Worm (Caenorhabditis elegans) whole organism, young adult: ENCODE data around the gene syf-2.

Experiments
- F22D6.2 ChIP-seq: sonication (generic microtip); optimal IDR thresholded peaks from 2 replicates; lab custom pipeline; 2016; ENCODE audit warnings: mild to moderate bottlenecking, missing genetic modification characterization, missing compliant biosample characterization
- F39B2.1 ChIP-seq: fragments of 200-800 bp; sonication (Bioruptor generic); IDR thresholded peaks from 2 replicates; pipeline ENCODE4 v1.3.6; 2022; ENCODE audit warnings: missing genetic modification reagents, missing genetic modification characterization, missing compliant biosample characterization
- F55B11.4 ChIP-seq: sonication (generic microtip); optimal IDR thresholded peaks from 2 replicates; lab custom pipeline; 2016; ENCODE audit warnings: missing compliant biosample characterization, missing genetic modification characterization, borderline replicate concordance; ENCODE audit not compliant: insufficient read depth
- F57A8.1 ChIP-seq: fragments of 200-800 bp; sonication (Bioruptor generic); optimal IDR thresholded peaks from 2 replicates; lab custom pipeline; 2018; ENCODE audit warnings: mild to moderate bottlenecking, missing genetic modification characterization, moderate library complexity, missing compliant biosample characterization
- F57C9.4 ChIP-seq: sonication (generic microtip); optimal IDR thresholded peaks from 2 replicates; lab custom pipeline; 2017; ENCODE audit warnings: mild to moderate bottlenecking, missing genetic modification characterization, missing compliant biosample characterization
- K11D2.4 ChIP-seq: fragments of 200-800 bp; sonication (Bioruptor generic); IDR thresholded peaks from 2 replicates; pipeline ENCODE4 v1.3.6; 2022; ENCODE audit warnings: missing genetic modification reagents, missing genetic modification characterization, missing compliant biosample characterization
- T26A5.8 ChIP-seq: sonication (generic microtip); optimal IDR thresholded peaks from 2 replicates; lab custom pipeline; 2016; ENCODE audit warnings: missing genetic modification characterization, missing compliant biosample characterization
- Y53G8AR.9 ChIP-seq: fragments of 200-800 bp; sonication (Bioruptor generic); conservative IDR thresholded peaks from 2 replicates; pipeline ENCODE4 v1.3.6; 2022; ENCODE audit warnings: missing genetic modification reagents, missing genetic modification characterization, missing compliant biosample characterization
- akir-1 ChIP-seq: fragments of 200-800 bp; sonication (Bioruptor generic); optimal IDR thresholded peaks from 2 replicates; lab custom pipeline; 2018; ENCODE audit warnings: mild to moderate bottlenecking, missing genetic modification characterization, moderate library complexity, missing compliant biosample characterization
- attf-3 ChIP-seq: fragments of 200-800 bp; sonication (Bioruptor generic); conservative IDR thresholded peaks from 2 replicates; pipeline ENCODE4 v1.3.6; 2022; ENCODE audit warnings: missing genetic modification reagents, missing genetic modification characterization, missing compliant biosample characterization
- attf-6 ChIP-seq: fragments of 200-800 bp; sonication (Bioruptor generic); IDR thresholded peaks from 2 replicates; pipeline ENCODE4 v1.3.6; 2022; ENCODE audit warnings: missing genetic modification reagents, missing genetic modification characterization, missing compliant biosample characterization
- cebp-2 ChIP-seq: fragments of 200-800 bp; sonication (Bioruptor generic); IDR thresholded peaks from 2 replicates; pipeline ENCODE4 v1.3.6; 2022; ENCODE audit warnings: missing genetic modification characterization, missing compliant biosample characterization
- ceh-58 ChIP-seq: fragments of 200-800 bp; sonication (Bioruptor generic); IDR thresholded peaks from 2 replicates; pipeline ENCODE4 v1.3.6; 2022; ENCODE audit warnings: missing genetic modification characterization, missing compliant biosample characterization
- dpl-1 ChIP-seq: fragments of 150-350 bp; optimal IDR thresholded peaks from 2 replicates; lab custom pipeline; 2014; ENCODE audit warnings: missing biosample characterization, missing genetic modification reagents, missing genetic modification characterization
- efl-1 ChIP-seq: fragments of 150-350 bp; optimal IDR thresholded peaks from 2 replicates; lab custom pipeline; 2014; ENCODE audit warnings: missing biosample characterization, missing genetic modification reagents, missing genetic modification characterization
- egl-18 ChIP-seq: fragments of 200-800 bp; sonication (Bioruptor generic); IDR thresholded peaks from 2 replicates; pipeline ENCODE4 v1.3.6; 2022; ENCODE audit warnings: missing genetic modification reagents, missing genetic modification characterization, missing compliant biosample characterization
- egrh-3 ChIP-seq: fragments of 200-800 bp; sonication (Bioruptor generic); IDR thresholded peaks from 2 replicates; pipeline ENCODE4 v1.3.6; 2022; ENCODE audit warnings: missing genetic modification reagents, missing genetic modification characterization, missing compliant biosample characterization
- hlh-26 ChIP-seq: fragments of 200-800 bp; sonication (Bioruptor generic); conservative IDR thresholded peaks from 2 replicates; pipeline ENCODE4 v1.3.6; 2022; ENCODE audit warnings: missing genetic modification reagents, missing genetic modification characterization, missing compliant biosample characterization
- hrde-1 ChIP-seq: sonication (generic microtip); optimal IDR thresholded peaks from 2 replicates; lab custom pipeline; 2016; ENCODE audit warnings: missing genetic modification characterization, mild to moderate bottlenecking, missing compliant biosample characterization, moderate library complexity, missing genotype, missing genetic modification reagents, borderline replicate concordance
- hsf-1 ChIP-seq: fragments of 200-800 bp; sonication (Bioruptor generic); IDR thresholded peaks from 2 replicates; pipeline ENCODE4 v1.3.6; 2022; ENCODE audit warnings: missing genetic modification reagents, missing genetic modification characterization, missing compliant biosample characterization
- let-607 ChIP-seq, 2 experiments: fragments of 200-800 bp in 1 of 2; sonication (Bioruptor generic) in 1 of 2; sonication (generic microtip) in 1 of 2; optimal IDR thresholded peaks; 2 replicates each; lab custom pipeline; 2016 to 2018; ENCODE audit warnings: mild to moderate bottlenecking in 2 of 2, missing compliant biosample characterization in 2 of 2, missing genetic modification characterization in 2 of 2, moderate library complexity in 2 of 2, missing genotype in 1 of 2
- lin-26 ChIP-seq: fragments of 200-800 bp; sonication (Bioruptor generic); IDR thresholded peaks from 2 replicates; pipeline ENCODE4 v1.3.6; 2022; ENCODE audit warnings: missing genetic modification reagents, missing genetic modification characterization, missing compliant biosample characterization
- lin-35 ChIP-seq, 3 experiments: fragments of 150-350 bp in 2 of 3; sonication (generic microtip) in 1 of 3; optimal IDR thresholded peaks; 2 replicates each; lab custom pipeline; 2014 to 2018; ENCODE audit warnings: missing biosample characterization in 3 of 3, missing genetic modification characterization in 3 of 3, missing genetic modification reagents in 3 of 3
- madf-10 ChIP-seq: sonication (generic microtip); optimal IDR thresholded peaks from 2 replicates; lab custom pipeline; 2016; ENCODE audit warnings: mild to moderate bottlenecking, missing genetic modification characterization, missing compliant biosample characterization
- madf-8 ChIP-seq: fragments of 200-800 bp; sonication (Bioruptor generic); conservative IDR thresholded peaks from 2 replicates; pipeline ENCODE4 v1.3.6; 2022; ENCODE audit warnings: missing genetic modification reagents, missing genetic modification characterization, missing compliant biosample characterization
- mcd-1 ChIP-seq: fragments of 200-800 bp; sonication (Bioruptor generic); IDR thresholded peaks from 2 replicates; pipeline ENCODE4 v1.3.6; 2022; ENCODE audit warnings: missing genetic modification reagents, missing genetic modification characterization, missing compliant biosample characterization
- mel-28 ChIP-seq: sonication (generic microtip); optimal IDR thresholded peaks from 2 replicates; lab custom pipeline; 2016; ENCODE audit warnings: borderline replicate concordance, mild to moderate bottlenecking, missing genetic modification characterization, missing compliant biosample characterization
- mes-4 ChIP-seq: sonication (generic microtip); optimal IDR thresholded peaks from 2 replicates; lab custom pipeline; 2016; ENCODE audit warnings: missing genotype, missing genetic modification characterization, missing compliant biosample characterization
- nfya-2 ChIP-seq: fragments of 200-800 bp; sonication (Bioruptor generic); IDR thresholded peaks from 2 replicates; pipeline ENCODE4 v1.3.6; 2022; ENCODE audit warnings: missing genetic modification reagents, missing genetic modification characterization, missing compliant biosample characterization
- nhr-120 ChIP-seq: fragments of 200-800 bp; sonication (Bioruptor generic); IDR thresholded peaks from 2 replicates; pipeline ENCODE4 v1.3.6; 2022; ENCODE audit warnings: missing genetic modification characterization, missing compliant biosample characterization
- nhr-179 ChIP-seq: sonication (generic microtip); optimal IDR thresholded peaks from 2 replicates; lab custom pipeline; 2016; ENCODE audit warnings: mild to moderate bottlenecking, missing genetic modification characterization, missing compliant biosample characterization
- nhr-80 ChIP-seq: sonication (generic microtip); optimal IDR thresholded peaks from 2 replicates; lab custom pipeline; 2016; ENCODE audit warnings: missing genetic modification characterization, missing compliant biosample characterization
- pha-4 ChIP-seq: fragments of 150-350 bp; sonication (generic microtip); optimal IDR thresholded peaks from 2 replicates; lab custom pipeline; 2014; ENCODE audit warnings: missing biosample characterization, missing genetic modification reagents, missing genetic modification characterization
- rec-8 ChIP-seq, 2 experiments: sonication (generic microtip); optimal IDR thresholded peaks; 2 replicates each; lab custom pipeline; 2016; ENCODE audit warnings: mild to moderate bottlenecking in 2 of 2, missing genetic modification characterization in 2 of 2, missing genetic modification reagents in 2 of 2, missing genotype in 2 of 2, missing biosample characterization in 1 of 2, missing compliant biosample characterization in 1 of 2, moderate library complexity in 1 of 2
- repo-1 ChIP-seq: sonication (generic microtip); optimal IDR thresholded peaks from 2 replicates; lab custom pipeline; 2017; ENCODE audit warnings: mild to moderate bottlenecking, missing genetic modification characterization, missing compliant biosample characterization
- sea-2 ChIP-seq: fragments of 200-800 bp; sonication (Bioruptor generic); IDR thresholded peaks from 2 replicates; pipeline ENCODE4 v1.3.6; 2022; ENCODE audit warnings: missing genetic modification characterization, missing compliant biosample characterization
- snpc-1.3 ChIP-seq: sonication (generic microtip); optimal IDR thresholded peaks from 2 replicates; lab custom pipeline; 2017; ENCODE audit warnings: missing genetic modification characterization, mild to moderate bottlenecking, missing compliant biosample characterization, antibody characterized with exemption, moderate library complexity, missing genotype, missing genetic modification reagents; ENCODE audit not compliant: insufficient read depth
- somi-1 ChIP-seq: fragments of 200-800 bp; sonication (Bioruptor generic); optimal IDR thresholded peaks from 2 replicates; lab custom pipeline; 2018; ENCODE audit warnings: mild to moderate bottlenecking, missing genetic modification characterization, missing compliant biosample characterization
- unc-130 ChIP-seq: sonication (generic microtip); optimal IDR thresholded peaks from 2 replicates; lab custom pipeline; 2016; ENCODE audit warnings: missing genetic modification reagents, missing genetic modification characterization, missing compliant biosample characterization
- zfh-2 ChIP-seq: fragments of 200-800 bp; sonication (Bioruptor generic); conservative IDR thresholded peaks from 2 replicates; pipeline ENCODE4 v1.3.6; 2022; ENCODE audit warnings: missing genetic modification reagents, missing genetic modification characterization, missing compliant biosample characterization
- zim-3 ChIP-seq: sonication (generic microtip); optimal IDR thresholded peaks from 2 replicates; lab custom pipeline; 2017; ENCODE audit warnings: mild to moderate bottlenecking, missing genetic modification characterization, moderate library complexity, missing compliant biosample characterization
- ztf-18 ChIP-seq: sonication (generic microtip); optimal IDR thresholded peaks from 2 replicates; lab custom pipeline; 2016; ENCODE audit warnings: missing genotype, mild to moderate bottlenecking, missing genetic modification characterization, missing compliant biosample characterization
- ztf-22 ChIP-seq: fragments of 200-800 bp; sonication (Bioruptor generic); optimal IDR thresholded peaks from 2 replicates; lab custom pipeline; 2018; ENCODE audit warnings: mild to moderate bottlenecking, missing genetic modification characterization, moderate library complexity, missing compliant biosample characterization
- ztf-25 ChIP-seq: fragments of 200-800 bp; sonication (Bioruptor generic); IDR thresholded peaks from 2 replicates; pipeline ENCODE4 v1.3.6; 2022; ENCODE audit warnings: missing genetic modification reagents, missing genetic modification characterization, missing compliant biosample characterization
- ztf-26 ChIP-seq: sonication (generic microtip); optimal IDR thresholded peaks from 2 replicates; lab custom pipeline; 2017; ENCODE audit warnings: missing genetic modification characterization, missing compliant biosample characterization
- ztf-28 ChIP-seq: fragments of 200-800 bp; sonication (Bioruptor generic); IDR thresholded peaks from 2 replicates; pipeline ENCODE4 v1.3.6; 2022; ENCODE audit warnings: missing genetic modification reagents, missing genetic modification characterization, missing compliant biosample characterization
- ztf-3 ChIP-seq: fragments of 200-800 bp; sonication (Bioruptor generic); optimal IDR thresholded peaks from 2 replicates; lab custom pipeline; 2018; ENCODE audit warnings: mild to moderate bottlenecking, missing genetic modification characterization, missing compliant biosample characterization

Gene syf-2

DNA sequence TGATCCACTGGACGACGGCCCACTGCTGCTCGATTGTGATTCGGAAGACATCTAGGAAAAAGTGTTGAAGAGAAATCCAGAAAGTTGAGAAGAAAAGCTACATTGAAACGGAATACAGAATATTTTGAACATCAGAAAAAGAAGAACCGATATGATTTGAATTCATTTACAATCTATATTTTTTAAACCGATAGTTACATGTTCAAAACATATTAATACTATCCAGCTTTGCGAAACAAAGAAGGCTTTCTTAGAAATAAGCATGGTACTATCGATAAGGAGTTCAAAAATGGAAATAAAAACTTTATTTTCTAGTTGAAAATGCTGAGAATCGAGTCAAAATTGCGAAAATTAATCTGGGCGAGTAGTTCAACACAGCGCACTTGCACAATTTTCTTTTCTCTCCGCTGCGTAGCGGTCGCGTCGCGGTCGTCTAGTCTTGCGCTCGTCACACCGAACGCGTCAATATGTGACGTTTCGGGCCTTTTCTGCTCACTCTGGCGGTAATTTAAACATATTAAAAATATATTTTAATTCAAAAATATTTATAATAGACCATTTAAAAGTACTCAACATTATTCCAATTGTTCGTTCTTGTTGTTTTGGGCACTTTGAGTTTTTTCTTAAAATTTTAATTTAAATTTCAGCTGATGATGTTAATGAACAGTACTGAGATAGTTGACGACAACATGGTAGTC lies at the start of gene syf-2, which contains the start of gene K04G7.1:
TSS of gene syf-2 (minus strand) at position 51 of the 698 bp plus-strand sequence.
TSS of gene K04G7.1 (plus strand) at position 648 of the 698 bp plus-strand sequence.
- TF ChIP-seq mcd-1 (GFP tag; lab: Robert Waterston, UW): peak; percentile 93
- no peak for TF ChIP-seq akir-1
- TF ChIP-seq lin-35 (GFP tag; optimal IDR thresholded peaks at IDR 0.05; lab: Kevin White, UChicago): peak; percentile 39 to 93 (median 45)
- TF ChIP-seq zfh-2 (GFP tag; lab: Robert Waterston, UW): peak; percentile 77
- TF ChIP-seq K11D2.4 (GFP tag; lab: Robert Waterston, UW): peak; percentile 60; the same call in 1 of the 2 replicates
- no peak for TF ChIP-seq F39B2.1 (GFP tag; lab: Robert Waterston, UW)
- no peak for TF ChIP-seq F22D6.2
- TF ChIP-seq F57C9.4 (tag; lab: Kevin White, UChicago): no peak
- no peak for TF ChIP-seq ztf-28 (GFP tag; lab: Robert Waterston, UW)
- TF ChIP-seq ztf-22 (GFP tag; lab: Kevin White, UChicago): peak; percentile 7
- TF ChIP-seq efl-1 (GFP tag; lab: Kevin White, UChicago): peak; percentile 82
- no peak for TF ChIP-seq sea-2 (GFP tag; lab: Robert Waterston, UW)
- TF ChIP-seq hsf-1: peak; percentile 62; the same call in 1 of the 2 replicates
- TF ChIP-seq Y53G8AR.9 (GFP tag; lab: Robert Waterston, UW): peak; percentile 78
- TF ChIP-seq egrh-3 (GFP tag; lab: Robert Waterston, UW): no peak
- TF ChIP-seq nhr-120 (GFP tag; lab: Robert Waterston, UW): no peak
- TF ChIP-seq ztf-25 (GFP tag; lab: Robert Waterston, UW): no peak
- peak; percentile 48 for TF ChIP-seq madf-10
- peak; percentile 68 for TF ChIP-seq nhr-80
- TF ChIP-seq ztf-3: no peak
- TF ChIP-seq lin-26 (GFP tag; lab: Robert Waterston, UW): no peak
- peak; percentile 79 for TF ChIP-seq attf-3 (GFP tag; lab: Robert Waterston, UW)
- TF ChIP-seq somi-1 (GFP tag; lab: Kevin White, UChicago): peak; percentile 12
- TF ChIP-seq hrde-1 (tag; lab: Kevin White, UChicago): peak; percentile 4
- no peak for TF ChIP-seq mes-4 (tag; lab: Kevin White, UChicago)
- TF ChIP-seq snpc-1.3 (tag; lab: Kevin White, UChicago): peak; percentile 76
- TF ChIP-seq F55B11.4 (tag; lab: Kevin White, UChicago): no peak
- no peak for TF ChIP-seq hlh-26 (GFP tag; lab: Robert Waterston, UW)
- TF ChIP-seq attf-6 (GFP tag; lab: Robert Waterston, UW): no peak
- TF ChIP-seq ceh-58 (GFP tag; lab: Robert Waterston, UW): no peak
- peak; percentile 51 for TF ChIP-seq ztf-26
- no peak for TF ChIP-seq nhr-179 (tag; lab: Kevin White, UChicago)
- peak; percentile 92 for TF ChIP-seq pha-4 (tag; lab: Kevin White, UChicago)
- TF ChIP-seq cebp-2 (GFP tag; lab: Robert Waterston, UW): no peak
- no peak for TF ChIP-seq F57A8.1
- TF ChIP-seq dpl-1: peak; percentile 77
- TF ChIP-seq mel-28 (tag; lab: Kevin White, UChicago): no peak
- TF ChIP-seq T26A5.8 (tag; lab: Kevin White, UChicago): no peak
- TF ChIP-seq egl-18: no peak
- TF ChIP-seq let-607 (tag; optimal IDR thresholded peaks at IDR 0.05; lab: Kevin White, UChicago): peak; percentile 65 to 78
- no peak for TF ChIP-seq nfya-2 (GFP tag; lab: Robert Waterston, UW)
- TF ChIP-seq repo-1 (tag; lab: Kevin White, UChicago): peak; percentile 1
- peak; percentile 62 for TF ChIP-seq unc-130 (GFP tag; lab: Kevin White, UChicago)
- peak; percentile 97 for TF ChIP-seq ztf-18 (tag; lab: Kevin White, UChicago)
- TF ChIP-seq rec-8 (tag; optimal IDR thresholded peaks at IDR 0.05; lab: Kevin White, UChicago): no peak
- TF ChIP-seq madf-8 (GFP tag; lab: Robert Waterston, UW): peak; percentile 31; the same call in 1 of the 2 replicates
- no peak for TF ChIP-seq zim-3 (tag; lab: Kevin White, UChicago)
